Worm (Caenorhabditis elegans): ENCODE measurements around the gene ZK899.6.

- TF ChIP-seq med-1 (GFP tag; optimal IDR thresholded peaks at IDR 0.05; ENCODE audit: insufficient read depth) (no peak), ztf-29 (GFP tag; IDR thresholded peaks at IDR 0.05) (no peak), T22C8.4 (GFP tag; IDR thresholded peaks at IDR 0.05) (no peak), flt-1 (GFP tag; IDR thresholded peaks at IDR 0.05) (no peak), klf-2 (GFP tag; conservative IDR thresholded peaks at IDR 0.05) (no peak), tab-1 (GFP tag; IDR thresholded peaks at IDR 0.05) (no peak), cog-1 (tag; optimal IDR thresholded peaks at IDR 0.05) (no peak), ztf-23 (GFP tag; IDR thresholded peaks at IDR 0.05) (no peak)
Measured at ce11 chrX:9451944-9452453, 11.1 kb upstream of the ZK899.6 start, which contains the start of gene ZK899.2.
